Worm (Caenorhabditis elegans) whole organism, L3 larva: ENCODE data around the gene unc-85.

Source experiments
- R02D3.7 ChIP-seq: fragments of 150-350 bp; optimal IDR thresholded peaks from 2 replicates; lab custom pipeline; 2014; ENCODE audit warnings: missing biosample characterization, missing genetic modification characterization
- ZK546.5 ChIP-seq: sonication (generic microtip); optimal IDR thresholded peaks from 2 replicates; lab custom pipeline; 2017; ENCODE audit warnings: missing biosample characterization, missing genetic modification characterization
- aly-2 ChIP-seq: fragments of 150-350 bp; optimal IDR thresholded peaks from 2 replicates; lab custom pipeline; 2014; ENCODE audit warnings: missing biosample characterization, missing genetic modification characterization
- ama-1 ChIP-seq: fragments of 150-350 bp; optimal IDR thresholded peaks from 2 replicates; lab custom pipeline; 2018
- ceh-82 ChIP-seq: fragments of 150-350 bp; optimal IDR thresholded peaks from 2 replicates; lab custom pipeline; 2014; ENCODE audit warnings: missing biosample characterization, missing genetic modification characterization
- ceh-9 ChIP-seq: sonication (generic microtip); optimal IDR thresholded peaks from 2 replicates; lab custom pipeline; 2018; ENCODE audit warnings: missing biosample characterization, missing genetic modification characterization
- egl-27 ChIP-seq: sonication (generic microtip); optimal IDR thresholded peaks from 4 replicates; lab custom pipeline; 2017; ENCODE audit warnings: missing biosample characterization, missing genetic modification reagents, missing genetic modification characterization
- egl-5 ChIP-seq: fragments of 150-350 bp; optimal IDR thresholded peaks from 2 replicates; lab custom pipeline; 2017; ENCODE audit warnings: missing biosample characterization, missing genetic modification reagents, missing genetic modification characterization, inconsistent platforms
- elt-2 ChIP-seq: sonication (generic microtip); optimal IDR thresholded peaks from 2 replicates; lab custom pipeline; 2016; ENCODE audit warnings: missing genetic modification reagents, mild to moderate bottlenecking, missing genetic modification characterization, missing compliant biosample characterization
- elt-3 ChIP-seq, 3 experiments: fragments of 150-350 bp in 1 of 3; sonication (generic microtip) in 2 of 3; optimal IDR thresholded peaks; 2 replicates in 2 of 3; 4 replicates in 1 of 3; lab custom pipeline; 2014 to 2017; ENCODE audit warnings: missing biosample characterization in 3 of 3, missing genetic modification characterization in 3 of 3
- fkh-10 ChIP-seq: sonication (generic microtip); optimal IDR thresholded peaks from 2 replicates; lab custom pipeline; 2017; ENCODE audit warnings: missing biosample characterization, missing genetic modification reagents, missing genetic modification characterization
- hmg-11 ChIP-seq: sonication (generic microtip); optimal IDR thresholded peaks from 2 replicates; lab custom pipeline; 2016; ENCODE audit warnings: missing genetic modification characterization, missing compliant biosample characterization
- jun-1 ChIP-seq: fragments of 150-350 bp; optimal IDR thresholded peaks from 2 replicates; lab custom pipeline; 2014; ENCODE audit warnings: missing biosample characterization, missing genetic modification reagents, missing genetic modification characterization
- lin-15B ChIP-seq: fragments of 150-350 bp; optimal IDR thresholded peaks from 2 replicates; lab custom pipeline; 2014; ENCODE audit warnings: missing biosample characterization, missing genetic modification characterization
- lin-39 ChIP-seq: fragments of 150-350 bp; optimal IDR thresholded peaks from 2 replicates; lab custom pipeline; 2018; ENCODE audit warnings: missing biosample characterization, missing genetic modification reagents, missing genetic modification characterization
- lsy-12 ChIP-seq: sonication (generic microtip); optimal IDR thresholded peaks from 2 replicates; lab custom pipeline; 2016; ENCODE audit warnings: mild to moderate bottlenecking, missing genetic modification characterization, missing compliant biosample characterization
- mdl-1 ChIP-seq: fragments of 150-350 bp; optimal IDR thresholded peaks from 2 replicates; lab custom pipeline; 2014; ENCODE audit warnings: missing biosample characterization, missing genetic modification characterization
- mml-1 ChIP-seq: fragments of 150-350 bp; sonication (generic microtip); optimal IDR thresholded peaks from 3 replicates; lab custom pipeline; 2014; ENCODE audit warnings: missing biosample characterization, missing genetic modification characterization
- nhr-11 ChIP-seq: fragments of 150-350 bp; optimal IDR thresholded peaks from 2 replicates; lab custom pipeline; 2014; ENCODE audit warnings: missing biosample characterization, missing genetic modification characterization
- nhr-23 ChIP-seq: fragments of 150-350 bp; optimal IDR thresholded peaks from 2 replicates; lab custom pipeline; 2014; ENCODE audit warnings: missing biosample characterization, missing genetic modification reagents, missing genetic modification characterization
- nhr-237 ChIP-seq: fragments of 150-350 bp; optimal IDR thresholded peaks from 2 replicates; lab custom pipeline; 2014; ENCODE audit warnings: missing biosample characterization, missing genetic modification characterization
- nhr-25 ChIP-seq: sonication (generic microtip); optimal IDR thresholded peaks from 2 replicates; lab custom pipeline; 2017; ENCODE audit warnings: missing biosample characterization, missing genetic modification characterization
- nhr-28 ChIP-seq: fragments of 150-350 bp; optimal IDR thresholded peaks from 2 replicates; lab custom pipeline; 2014; ENCODE audit warnings: missing biosample characterization, missing genetic modification characterization
- nhr-67 ChIP-seq: fragments of 150-350 bp; optimal IDR thresholded peaks from 2 replicates; lab custom pipeline; 2014; ENCODE audit warnings: missing biosample characterization, missing genetic modification characterization
- nhr-76 ChIP-seq: fragments of 150-350 bp; sonication (generic microtip); optimal IDR thresholded peaks from 5 replicates; lab custom pipeline; 2014; ENCODE audit warnings: missing biosample characterization, missing genetic modification characterization
- pha-4 ChIP-seq: fragments of 150-350 bp; optimal IDR thresholded peaks from 2 replicates; lab custom pipeline; 2014; ENCODE audit warnings: missing biosample characterization, missing genetic modification reagents, missing genetic modification characterization
- pqm-1 ChIP-seq: fragments of 150-350 bp; optimal IDR thresholded peaks from 2 replicates; lab custom pipeline; 2017; ENCODE audit warnings: missing biosample characterization, missing genetic modification characterization, inconsistent platforms
- sea-2 ChIP-seq: fragments of 150-350 bp; sonication (generic microtip); optimal IDR thresholded peaks from 4 replicates; lab custom pipeline; 2014; ENCODE audit warnings: missing biosample characterization, missing genetic modification reagents, missing genetic modification characterization
- skn-1 ChIP-seq: fragments of 150-350 bp; optimal IDR thresholded peaks from 2 replicates; lab custom pipeline; 2014; ENCODE audit warnings: missing biosample characterization, missing genetic modification characterization
- snpc-4 ChIP-seq: fragments of 150-350 bp; optimal IDR thresholded peaks from 2 replicates; lab custom pipeline; 2014; ENCODE audit warnings: missing biosample characterization, missing genetic modification characterization
- unc-39 ChIP-seq: sonication (generic microtip); optimal IDR thresholded peaks from 4 replicates; lab custom pipeline; 2017; ENCODE audit warnings: missing biosample characterization, missing genetic modification characterization
- unc-62 ChIP-seq: fragments of 150-350 bp; sonication (generic microtip); optimal IDR thresholded peaks from 4 replicates; lab custom pipeline; 2014; ENCODE audit warnings: missing biosample characterization, missing genetic modification reagents, missing genetic modification characterization
- zag-1 ChIP-seq: fragments of 150-350 bp; optimal IDR thresholded peaks from 2 replicates; lab custom pipeline; 2014; ENCODE audit warnings: missing biosample characterization, missing genetic modification characterization
- ztf-11 ChIP-seq: fragments of 150-350 bp; optimal IDR thresholded peaks from 2 replicates; lab custom pipeline; 2014; ENCODE audit warnings: missing biosample characterization, missing genetic modification characterization

The unc-85 gene

ce11 chrII:4672584-4673110 is 29.2 kb upstream of the unc-85 start, which contains the start of the genes clec-140 and hmg-11 (continued):
- TF ChIP-seq ceh-9 (no peak), nhr-28 (tag; lab: Kevin White, UChicago) (no peak), lsy-12 (tag; lab: Kevin White, UChicago) (peak; percentile 8), R02D3.7 (no peak), ZK546.5 (no peak), nhr-25 (tag; lab: Kevin White, UChicago) (peak; percentile 51), elt-3 (tag; optimal IDR thresholded peaks at IDR 0.05; lab: Kevin White, UChicago) (no peak), nhr-76 (tag; lab: Kevin White, UChicago) (no peak), ama-1 (lab: Kevin White, UChicago) (no peak)

- TF ChIP-seq sea-2 (no peak), elt-2 (no peak), nhr-67 (tag; lab: Kevin White, UChicago) (no peak), unc-39 (tag; lab: Kevin White, UChicago) (no peak), mml-1 (tag; lab: Kevin White, UChicago) (no peak), nhr-28 (tag; lab: Kevin White, UChicago) (no peak), egl-5 (tag; lab: Kevin White, UChicago) (no peak)
- TF ChIP-seq, all 47 proteins: peak for 0
Measured at ce11 chrII:4673242-4673641, 28.6 kb upstream of the unc-85 start.

- no peak for TF ChIP-seq pqm-1 (tag; lab: Kevin White, UChicago)
- no peak for TF ChIP-seq nhr-237 (tag; lab: Kevin White, UChicago)
- peak; percentile 56 for TF ChIP-seq ama-1 (lab: Kevin White, UChicago)
- TF ChIP-seq fkh-10: no peak
- TF ChIP-seq nhr-76 (tag; lab: Kevin White, UChicago): no peak
- no peak for TF ChIP-seq nhr-11
Measured at ce11 chrII:4673670-4674069, 28.2 kb upstream of the unc-85 start.

ce11 chrII:4674188-4674587 is 27.7 kb upstream of the unc-85 start:
- TF ChIP-seq ztf-11 (tag; lab: Kevin White, UChicago) (no peak), nhr-237 (tag; lab: Kevin White, UChicago) (no peak), skn-1 (no peak), fkh-10 (no peak), nhr-28 (tag; lab: Kevin White, UChicago) (no peak), elt-3 (tag; optimal IDR thresholded peaks at IDR 0.05; lab: Kevin White, UChicago) (no peak), nhr-67 (tag; lab: Kevin White, UChicago) (no peak), hmg-11 (tag; lab: Kevin White, UChicago) (no peak), elt-2 (peak; percentile 96), jun-1 (tag; lab: Kevin White, UChicago) (peak; percentile 60), pha-4 (tag; lab: Kevin White, UChicago) (no peak), sea-2 (no peak), zag-1 (no peak), aly-2 (no peak), R02D3.7 (no peak), mdl-1 (tag; lab: Kevin White, UChicago) (no peak), nhr-25 (tag; lab: Kevin White, UChicago) (no peak), pqm-1 (tag; lab: Kevin White, UChicago) (peak; percentile 68), egl-27 (no peak), unc-62 (GFP tag; lab: Kevin White, UChicago) (no peak)

ce11 chrII:4675481-4675880 is 26.4 kb upstream of the unc-85 start, which contains the start of gene T05A7.3:
TSS of gene T05A7.3 (plus strand) at chrII:4675781.
- TF ChIP-seq ceh-82: no peak
- no peak for TF ChIP-seq zag-1
- TF ChIP-seq nhr-76 (tag; lab: Kevin White, UChicago): no peak
- no peak for TF ChIP-seq nhr-23 (tag; lab: Kevin White, UChicago)
- no peak for TF ChIP-seq snpc-4 (tag; lab: Kevin White, UChicago)
- TF ChIP-seq lin-39 (tag; lab: Kevin White, UChicago): no peak
- TF ChIP-seq lsy-12 (tag; lab: Kevin White, UChicago): no peak
- no peak for TF ChIP-seq lin-15B (tag; lab: Kevin White, UChicago)
- TF ChIP-seq R02D3.7: no peak
- TF ChIP-seq ceh-9: no peak
